Worm (Caenorhabditis elegans): ENCODE results near the gene K03H6.5.

Gene K03H6.5

DNA sequence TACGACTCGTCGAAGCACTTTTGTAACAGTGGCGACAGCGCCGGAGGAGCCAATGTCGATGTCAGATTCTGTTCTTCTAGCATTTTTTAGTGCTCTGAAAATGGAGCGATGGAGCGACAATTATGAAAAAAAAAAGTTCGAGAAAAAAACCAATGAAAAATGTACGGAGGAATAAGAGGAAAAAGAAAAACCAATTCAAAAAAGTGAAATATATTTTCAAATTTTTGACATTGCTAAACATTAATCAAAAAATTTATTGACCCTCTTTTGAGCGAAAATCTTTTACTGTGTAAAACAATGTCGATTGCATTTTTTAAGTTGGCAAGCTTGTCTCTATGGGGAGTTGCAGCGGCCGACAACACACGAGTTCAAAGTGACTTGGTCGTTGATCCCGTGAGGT, at the start of gene K03H6.5:
Gene K03H6.5, minus strand, starts transcription at position 101 of the 400 bp plus-strand sequence.
- TF ChIP-seq F13H6.1 (tag; optimal IDR thresholded peaks at IDR 0.05) (no peak), crh-2 (tag; optimal IDR thresholded peaks at IDR 0.05) (no peak), ztf-11 (tag; optimal IDR thresholded peaks at IDR 0.05) (no peak), unc-39 (tag; optimal IDR thresholded peaks at IDR 0.05) (no peak), nhr-25 (tag; optimal IDR thresholded peaks at IDR 0.05) (no peak), alr-1 (tag; optimal IDR thresholded peaks at IDR 0.05) (no peak), nhr-237 (tag; optimal IDR thresholded peaks at IDR 0.05) (no peak), lin-11 (tag; optimal IDR thresholded peaks at IDR 0.05) (no peak), sma-3 (GFP tag; optimal IDR thresholded peaks at IDR 0.05) (no peak), mdl-1 (tag; optimal IDR thresholded peaks at IDR 0.05) (no peak)

ce11 chrIV:1576731-1577130, 40.5 kb upstream of the K03H6.5 start, which contains the start of gene Y41D4B.14:
TSS of gene Y41D4B.14 (plus strand) at chrIV:1577031.
- TF ChIP-seq nhr-129 (tag; optimal IDR thresholded peaks at IDR 0.05) = no peak
- TF ChIP-seq nhr-6 (tag; optimal IDR thresholded peaks at IDR 0.05) = no peak
- no peak for TF ChIP-seq nhr-77 (tag; optimal IDR thresholded peaks at IDR 0.05)
- no peak for TF ChIP-seq C34F6.9 (tag; optimal IDR thresholded peaks at IDR 0.05)
- no peak for TF ChIP-seq ceh-82 (tag; optimal IDR thresholded peaks at IDR 0.05)
- no peak for TF ChIP-seq elt-1 (tag; optimal IDR thresholded peaks at IDR 0.05)
- no peak for TF ChIP-seq ama-1 (optimal IDR thresholded peaks at IDR 0.05)
- TF ChIP-seq ZK546.5 (tag; optimal IDR thresholded peaks at IDR 0.05) = no peak
- TF ChIP-seq gmeb-1 (tag; optimal IDR thresholded peaks at IDR 0.05) = no peak
- no peak for TF ChIP-seq unc-39 (tag; optimal IDR thresholded peaks at IDR 0.05)
- no peak for TF ChIP-seq Y55F3AM.14 (GFP tag; optimal IDR thresholded peaks at IDR 0.05)
- TF ChIP-seq crh-2 (tag; optimal IDR thresholded peaks at IDR 0.05) = no peak
- TF ChIP-seq unc-62 (GFP tag; optimal IDR thresholded peaks at IDR 0.05) = no peak

ce11 chrIV:1567577-1567976, 31.4 kb upstream of the K03H6.5 start:
- TF ChIP-seq unc-55 (GFP tag; optimal IDR thresholded peaks at IDR 0.05) = no peak
- no peak for TF ChIP-seq lsy-2 (tag; optimal IDR thresholded peaks at IDR 0.05)
- no peak for TF ChIP-seq aly-2 (tag; optimal IDR thresholded peaks at IDR 0.05)
- TF ChIP-seq ztf-1 (GFP tag; conservative IDR thresholded peaks at IDR 0.05) = no peak
- no peak for TF ChIP-seq sma-3 (GFP tag; optimal IDR thresholded peaks at IDR 0.05)
- no peak for TF ChIP-seq sma-9 (GFP tag; optimal IDR thresholded peaks at IDR 0.05)
- no peak for TF ChIP-seq sma-9 (tag; optimal IDR thresholded peaks at IDR 0.05)
- TF ChIP-seq lin-11 (tag; optimal IDR thresholded peaks at IDR 0.05) = no peak
- TF ChIP-seq peb-1 (tag; optimal IDR thresholded peaks at IDR 0.05) = no peak
- TF ChIP-seq nhr-23 (tag; optimal IDR thresholded peaks at IDR 0.05) = no peak
- no peak for TF ChIP-seq fos-1 (tag; optimal IDR thresholded peaks at IDR 0.05)
- no peak for TF ChIP-seq ama-1 (optimal IDR thresholded peaks at IDR 0.05)
- no peak for TF ChIP-seq Y55F3AM.14 (GFP tag; optimal IDR thresholded peaks at IDR 0.05)
- no peak for TF ChIP-seq sem-4 (tag; optimal IDR thresholded peaks at IDR 0.05)

- TF ChIP-seq unc-62 (GFP tag; optimal IDR thresholded peaks at IDR 0.05) (no peak), ztf-4 (tag; optimal IDR thresholded peaks at IDR 0.05) (no peak), elt-1 (tag; optimal IDR thresholded peaks at IDR 0.05) (no peak), nhr-237 (tag; optimal IDR thresholded peaks at IDR 0.05) (no peak), F13H6.1 (tag; optimal IDR thresholded peaks at IDR 0.05) (no peak), nhr-129 (tag; optimal IDR thresholded peaks at IDR 0.05) (no peak), ceh-82 (tag; optimal IDR thresholded peaks at IDR 0.05) (no peak), unc-55 (GFP tag; optimal IDR thresholded peaks at IDR 0.05) (no peak), R02D3.7 (tag; optimal IDR thresholded peaks at IDR 0.05) (no peak)
Measured at ce11 chrIV:1565725-1566124, 29.5 kb upstream of the K03H6.5 start.

- no peak for TF ChIP-seq skn-1 (tag; optimal IDR thresholded peaks at IDR 0.05)
- no peak for TF ChIP-seq nhr-25 (tag; optimal IDR thresholded peaks at IDR 0.05)
- TF ChIP-seq ceh-82 (tag; optimal IDR thresholded peaks at IDR 0.05) = no peak
- TF ChIP-seq sem-4 (tag; optimal IDR thresholded peaks at IDR 0.05) = no peak
Measured at ce11 chrIV:1563476-1564131, 27.4 kb upstream of the K03H6.5 start, which contains the start of gene Y41D4B.15. TSS of gene Y41D4B.15 (plus strand) at chrIV:1564081.

All from whole organism, L2 larva.